Fruit fly (Drosophila melanogaster): ENCODE data around the gene mtg.

DNA sequence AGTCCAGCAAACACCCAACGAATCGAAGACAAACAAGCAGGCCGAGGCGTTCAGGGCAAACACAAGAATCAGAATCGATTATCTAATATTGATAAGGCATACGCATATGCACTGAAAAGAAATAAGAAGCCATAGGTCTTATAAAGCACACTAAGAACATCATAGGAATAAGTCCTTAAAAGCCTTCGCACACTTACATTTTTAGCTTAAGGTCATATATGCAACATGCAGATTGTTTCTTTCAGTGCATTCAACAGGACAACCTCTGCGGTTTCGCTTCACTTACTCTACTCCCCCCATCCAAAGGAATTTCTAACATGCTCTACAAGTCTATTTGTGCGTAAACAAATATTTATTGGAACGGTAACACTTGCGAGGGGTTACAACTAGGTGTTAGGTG is 37.7 kb upstream of the mtg start:
- no peak for TF ChIP-seq CG12605 (GFP tag; IDR thresholded peaks at IDR 0.05)
- TF ChIP-seq CG8301 (tag; optimal IDR thresholded peaks at IDR 0.05), result no peak

All from whole organism, pupa.